Fruit fly (Drosophila melanogaster): ENCODE data around the gene CG5937.

dm6 chrX:6029015-6029414, 10.8 kb upstream of the CG5937 start:
- TF ChIP-seq h (optimal IDR thresholded peaks at IDR 0.05) = no peak
- TF ChIP-seq ttk (optimal IDR thresholded peaks at IDR 0.05) = no peak
- no peak for TF ChIP-seq psq (optimal IDR thresholded peaks at IDR 0.05)
- no peak for TF ChIP-seq Sin3A (optimal IDR thresholded peaks at IDR 0.05)

Data from Kc167 (cell line).